Worm (Caenorhabditis elegans) whole organism, L4/young adult: Measurements from ENCODE around the gene abcf-1.
A peak's percentile ranks its signal among the peaks of the same experiment; 100 is the strongest.

Source experiments
- W03F9.2 ChIP-seq: fragments of 150-350 bp; optimal IDR thresholded peaks from 2 replicates; lab custom pipeline; 2014; ENCODE audit warnings: missing biosample characterization, missing genetic modification characterization
- dao-5 ChIP-seq: sonication (generic microtip); optimal IDR thresholded peaks from 2 replicates; lab custom pipeline; 2016; ENCODE audit warnings: missing genotype, missing genetic modification characterization, moderate library complexity, missing compliant biosample characterization
- him-1 ChIP-seq: sonication (generic microtip); optimal IDR thresholded peaks from 2 replicates; lab custom pipeline; 2016; ENCODE audit warnings: missing genotype, missing genetic modification reagents, missing genetic modification characterization, missing compliant biosample characterization

abcf-1 gene

DNA sequence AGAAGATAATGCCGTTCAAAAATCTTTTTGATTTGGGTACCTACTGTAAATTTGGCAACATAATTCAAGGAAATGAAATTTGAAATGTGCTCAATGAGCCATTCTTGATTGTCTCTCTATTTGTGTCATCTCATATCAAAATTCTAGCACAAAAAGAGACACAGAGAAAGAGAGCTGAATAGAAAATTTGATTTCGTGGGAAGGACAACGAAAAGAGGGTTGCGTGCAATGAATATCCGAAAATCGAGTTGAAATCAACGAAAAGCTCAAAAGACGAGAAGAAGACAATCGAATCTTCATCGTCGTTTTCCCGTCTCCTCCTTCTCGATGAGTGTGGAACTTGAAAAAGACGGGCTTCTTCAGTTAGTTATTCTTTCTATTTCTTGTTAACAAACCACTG is 15.3 kb downstream of the abcf-1 start, which contains the start of gene C15C8.5:
Gene C15C8.5 (plus strand): TSS at position 152 of the 400 bp plus-strand sequence.
- TF ChIP-seq him-1 (tag; lab: Kevin White, UChicago), result no peak
- TF ChIP-seq W03F9.2, result no peak
- no peak for TF ChIP-seq dao-5

DNA sequence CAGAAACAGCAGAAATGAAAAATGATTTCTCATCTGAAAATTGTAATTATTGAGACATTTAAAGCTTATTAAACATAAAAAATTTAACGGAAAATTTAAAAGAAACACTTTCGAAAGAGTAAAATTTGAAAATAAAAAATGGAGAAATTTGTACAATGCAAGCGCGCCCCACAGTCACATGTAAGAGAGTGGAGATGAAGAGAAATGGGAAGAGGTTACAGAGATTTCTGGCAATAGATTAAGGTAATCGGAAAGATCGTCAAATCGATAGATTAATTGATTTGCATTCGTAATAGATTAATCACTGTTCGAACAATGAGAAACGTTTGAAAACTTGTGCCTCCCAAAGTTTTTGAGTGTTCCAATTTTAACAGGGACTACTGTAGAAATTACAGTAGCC is 15.7 kb downstream of the abcf-1 start, which contains the start of gene C15C8.4:
Gene C15C8.4 (minus strand): TSS at position 33 of the 400 bp plus-strand sequence.
- TF ChIP-seq him-1 (tag; lab: Kevin White, UChicago) (no peak), W03F9.2 (no peak), dao-5 (no peak)

DNA sequence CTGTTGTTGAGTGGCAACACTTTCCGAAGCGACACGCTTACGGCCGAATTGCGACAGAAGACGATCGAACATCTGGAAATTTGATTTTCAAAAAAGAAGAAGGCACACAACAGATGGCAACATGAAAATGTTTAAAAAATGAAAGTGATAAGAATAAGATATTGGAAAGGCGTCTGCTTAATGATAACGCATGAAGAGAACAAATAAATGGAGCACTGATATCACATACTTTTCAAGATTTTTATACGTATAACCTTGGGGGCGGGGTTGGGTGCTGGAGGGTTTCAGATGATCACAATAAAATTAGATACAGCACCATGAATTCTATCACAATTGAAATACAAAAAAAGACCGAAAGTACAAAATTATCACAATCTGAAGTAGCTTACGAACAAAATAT is 18.2 kb downstream of the abcf-1 start, which contains the start of gene C15C8.7:
Gene C15C8.7 (minus strand): TSS at position 72 of the 400 bp plus-strand sequence.
- TF ChIP-seq dao-5 (no peak), him-1 (tag; lab: Kevin White, UChicago) (no peak), W03F9.2 (no peak)

DNA sequence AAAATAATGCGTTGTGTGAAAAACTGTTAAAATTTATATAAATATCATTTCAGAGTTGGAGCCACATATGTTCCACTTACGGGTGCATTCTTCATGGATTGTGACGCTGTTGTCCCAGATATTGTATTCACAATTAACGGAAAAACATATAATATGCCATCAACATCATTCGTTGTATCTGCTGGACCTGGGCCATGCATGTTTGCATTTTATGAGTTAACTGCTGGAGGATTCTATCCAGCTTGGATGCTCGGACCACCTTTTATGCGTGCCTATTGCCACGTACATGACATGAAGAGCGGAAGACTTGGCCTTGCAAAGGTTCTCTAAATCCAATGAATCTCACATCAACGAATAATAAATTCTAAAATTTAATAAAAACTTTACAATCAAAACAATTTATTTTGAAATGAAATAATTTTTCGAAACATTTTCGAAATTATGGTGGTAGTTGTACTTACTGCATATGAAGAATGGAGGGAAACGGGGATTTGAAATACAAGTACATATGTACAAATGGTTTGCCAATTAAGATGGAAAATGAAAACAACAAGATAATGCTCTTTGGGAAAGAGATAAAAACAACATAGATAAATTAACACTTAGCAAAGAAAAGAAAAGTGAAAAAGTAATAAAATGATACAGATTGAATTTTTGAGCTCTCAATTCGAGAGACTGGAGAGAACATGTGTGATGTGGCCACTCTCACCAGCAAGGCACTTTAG is 19.2 kb downstream of the abcf-1 start:
- TF ChIP-seq him-1 (tag; lab: Kevin White, UChicago) (no peak), W03F9.2 (no peak), dao-5 (no peak)

DNA sequence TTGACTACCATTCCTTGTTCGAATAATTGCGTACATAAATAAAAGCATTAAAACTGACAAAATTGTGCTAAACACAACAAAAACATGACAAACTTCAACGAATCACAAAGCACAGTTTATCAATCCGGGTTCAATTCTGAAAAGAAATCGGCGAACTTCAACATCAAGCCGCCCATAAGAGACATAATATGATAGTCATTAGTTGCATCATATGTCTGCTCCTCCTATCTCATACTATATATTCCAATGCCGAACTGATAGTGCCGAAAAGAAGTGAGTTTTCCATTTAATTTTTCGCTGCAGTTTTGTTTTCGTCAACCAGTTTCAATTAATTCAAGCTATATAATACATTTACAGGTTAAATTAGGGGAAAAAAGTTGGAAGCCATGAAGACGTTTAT is 21.5 kb downstream of the abcf-1 start, which contains the start of gene hrg-7:
Gene hrg-7 (plus strand): TSS at position 358 of the 400 bp plus-strand sequence.
- no peak for TF ChIP-seq dao-5
- TF ChIP-seq W03F9.2, result no peak

DNA sequence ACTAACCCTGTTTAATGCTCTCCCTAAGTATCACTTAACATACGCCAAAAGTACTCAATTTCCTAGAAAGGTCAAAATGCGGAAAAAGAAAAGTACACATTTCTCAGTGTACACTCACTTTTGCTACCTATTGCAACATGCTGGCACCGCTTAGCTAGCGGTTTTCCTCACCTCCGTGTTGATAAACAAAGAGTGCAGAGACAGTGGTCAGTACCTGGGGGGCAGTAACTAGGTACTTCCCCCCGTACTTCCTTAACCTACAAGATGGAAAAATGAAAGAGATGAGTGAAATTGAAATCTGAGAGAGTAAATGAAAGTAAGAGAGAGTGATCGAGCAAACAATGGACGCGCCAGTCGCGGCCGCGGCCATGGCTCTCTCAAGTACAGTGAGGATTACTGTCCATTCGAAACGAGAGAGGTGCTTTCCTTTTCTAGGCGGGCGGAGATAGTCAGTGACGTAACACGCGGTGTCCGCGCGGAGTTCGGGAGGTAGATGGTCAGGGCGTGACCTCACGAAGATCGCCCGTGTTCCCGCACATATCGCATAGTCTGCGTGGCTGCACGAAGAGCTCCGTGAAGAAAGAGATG is 26.9 kb downstream of the abcf-1 start, which contains the start of gene cky-1:
Gene cky-1 (plus strand): TSS at position 538 of the 588 bp plus-strand sequence.
- TF ChIP-seq W03F9.2, result no peak
- no peak for TF ChIP-seq him-1 (tag; lab: Kevin White, UChicago)
- TF ChIP-seq dao-5, result no peak

DNA sequence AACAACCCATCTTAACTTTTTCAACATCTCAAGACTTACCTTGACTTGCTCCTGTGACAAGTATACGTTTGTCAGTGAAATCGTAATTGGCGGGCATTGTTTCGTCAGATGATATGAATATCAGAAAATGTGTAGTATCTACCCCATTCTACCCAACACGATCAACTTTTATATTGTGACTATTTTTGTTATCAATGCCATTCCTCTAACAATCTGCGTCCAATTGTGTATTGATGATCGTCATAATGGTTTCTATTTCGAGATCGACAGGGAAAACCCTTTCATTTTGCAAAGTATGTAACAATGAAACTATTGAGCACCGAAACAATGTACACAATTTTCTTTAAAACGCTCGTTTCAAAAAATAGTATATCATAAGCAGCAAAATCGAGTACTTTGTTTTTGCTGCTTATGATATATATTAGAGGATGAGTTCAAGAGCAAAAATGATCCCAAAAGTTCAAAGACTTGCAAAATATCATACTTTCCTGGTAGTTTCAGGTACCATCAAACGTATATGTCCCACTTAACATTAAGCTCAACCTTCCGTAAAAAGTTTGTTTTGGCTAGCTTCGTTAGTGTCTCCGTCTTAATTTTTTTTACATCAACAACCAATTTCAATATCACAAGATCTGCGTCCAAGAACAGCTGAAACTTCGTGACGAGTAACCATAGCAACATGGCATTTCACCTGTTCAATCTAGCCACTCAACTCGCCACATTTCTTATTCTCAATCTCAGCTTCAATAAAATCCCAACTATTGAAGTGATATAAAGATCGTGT is 29.5 kb downstream of the abcf-1 start, which contains the start of the genes dhs-21 and xbx-9:
Gene dhs-21 (minus strand): TSS at position 181 of the 784 bp plus-strand sequence.
Gene xbx-9 (plus strand): TSS at position 734 of the 784 bp plus-strand sequence.
- TF ChIP-seq W03F9.2 (no peak), him-1 (tag; lab: Kevin White, UChicago) (no peak), dao-5 (no peak)

DNA sequence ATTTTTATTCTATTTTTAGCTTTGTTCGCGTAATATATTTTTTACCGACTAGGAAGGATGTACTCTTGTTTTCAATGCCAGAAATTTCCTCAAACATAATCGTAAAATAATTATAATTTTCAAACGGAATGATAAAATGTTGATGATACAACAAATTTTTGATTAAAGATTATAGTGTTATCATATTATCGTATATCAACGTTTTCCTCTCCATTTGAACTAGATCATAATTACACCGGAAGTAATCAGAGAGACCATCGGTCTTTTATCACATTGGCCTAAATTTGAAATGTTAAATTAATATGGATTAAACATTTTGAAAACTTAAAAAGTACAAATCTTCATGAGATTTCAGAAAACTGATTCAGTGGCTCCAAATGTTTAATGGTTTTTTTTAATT is 30.4 kb downstream of the abcf-1 start:
- TF ChIP-seq him-1 (tag; lab: Kevin White, UChicago), result no peak
- no peak for TF ChIP-seq dao-5
- TF ChIP-seq W03F9.2, result no peak

DNA sequence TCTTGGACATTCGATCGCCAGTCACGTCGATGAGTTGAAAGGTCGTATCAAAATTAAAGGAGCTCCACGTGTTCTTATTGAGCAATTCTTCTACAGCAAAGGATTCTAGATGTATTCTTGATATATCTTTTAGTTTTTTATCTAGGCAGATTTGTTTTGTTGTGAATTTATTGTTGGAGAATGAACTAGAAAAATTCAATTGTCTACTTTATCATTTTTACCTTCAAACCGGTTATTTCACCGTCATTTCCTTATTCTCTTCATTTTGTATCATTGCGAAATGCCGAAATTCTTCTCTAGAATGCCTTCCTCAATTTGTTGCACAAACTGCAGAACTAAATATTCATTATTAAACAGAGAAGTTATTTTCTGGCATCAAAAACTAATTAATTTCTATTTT is 34.0 kb downstream of the abcf-1 start, which contains the start of gene R11D1.10:
Gene R11D1.10 (plus strand): TSS at position 301 of the 400 bp plus-strand sequence.
- TF ChIP-seq him-1 (tag; lab: Kevin White, UChicago), result no peak

DNA sequence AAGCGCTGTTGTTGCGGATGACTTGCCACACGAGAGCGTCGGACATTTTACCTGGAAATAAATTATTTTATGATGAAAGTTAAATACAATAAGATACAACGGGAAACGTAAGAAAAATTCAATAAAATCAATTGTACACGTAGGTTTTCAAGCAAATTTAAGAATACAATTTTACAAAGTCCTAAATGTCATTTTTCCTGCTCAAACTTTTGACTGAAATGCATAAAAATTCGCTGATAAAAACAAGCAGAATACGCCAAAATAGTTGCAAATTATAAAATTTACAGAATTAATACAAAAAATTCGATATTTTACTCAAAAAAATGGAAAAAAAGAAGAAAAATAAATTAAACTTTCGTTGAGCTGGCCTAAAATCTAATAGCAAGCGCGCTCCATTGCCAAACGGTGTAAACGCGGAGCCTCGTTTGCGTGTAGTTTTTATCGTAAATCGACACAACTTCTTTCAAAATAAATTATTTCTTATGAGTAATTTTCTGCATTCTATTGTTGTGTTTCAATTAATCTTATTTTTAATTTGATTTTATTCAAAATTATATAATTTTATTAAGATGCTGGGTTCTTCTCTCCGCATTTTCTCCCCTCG is 35.0 kb downstream of the abcf-1 start, which contains the start of the genes rpl-28 and mrpl-49:
Gene rpl-28 (minus strand): TSS at position 51 of the 604 bp plus-strand sequence.
Gene mrpl-49 (plus strand): TSS at position 570 of the 604 bp plus-strand sequence.
- TF ChIP-seq him-1 (tag; lab: Kevin White, UChicago) (peak; percentile 15), W03F9.2 (peak; percentile 93), dao-5 (no peak)

DNA sequence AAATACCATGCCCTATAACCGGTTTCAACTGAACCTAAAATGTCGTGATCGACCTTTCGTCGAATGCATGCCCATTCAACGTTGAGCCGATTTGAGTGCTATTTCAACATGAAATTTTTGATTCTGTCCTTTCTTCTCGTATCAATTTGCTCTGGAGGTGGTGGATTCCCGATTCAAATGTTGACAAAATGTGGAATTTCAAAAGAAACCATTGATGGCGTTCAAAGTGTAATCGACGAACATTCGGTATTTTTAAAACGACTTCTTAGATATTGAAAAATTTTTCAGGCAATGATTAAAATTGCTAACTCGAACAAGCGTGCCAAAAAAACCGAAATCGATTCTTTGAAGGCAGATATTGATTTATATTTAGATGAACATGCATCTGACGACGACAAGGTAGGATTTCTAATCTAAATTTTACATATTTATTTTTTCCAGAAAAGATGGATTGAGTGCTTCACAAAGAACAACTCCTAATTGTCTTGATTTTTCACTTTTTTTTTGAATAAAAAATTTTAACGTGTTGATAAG is 36.0 kb downstream of the abcf-1 start, which contains the start of gene R11D1.13:
Gene R11D1.13 (plus strand): TSS at position 51 of the 534 bp plus-strand sequence.
- TF ChIP-seq dao-5, result no peak
- no peak for TF ChIP-seq him-1 (tag; lab: Kevin White, UChicago)
- no peak for TF ChIP-seq W03F9.2

DNA sequence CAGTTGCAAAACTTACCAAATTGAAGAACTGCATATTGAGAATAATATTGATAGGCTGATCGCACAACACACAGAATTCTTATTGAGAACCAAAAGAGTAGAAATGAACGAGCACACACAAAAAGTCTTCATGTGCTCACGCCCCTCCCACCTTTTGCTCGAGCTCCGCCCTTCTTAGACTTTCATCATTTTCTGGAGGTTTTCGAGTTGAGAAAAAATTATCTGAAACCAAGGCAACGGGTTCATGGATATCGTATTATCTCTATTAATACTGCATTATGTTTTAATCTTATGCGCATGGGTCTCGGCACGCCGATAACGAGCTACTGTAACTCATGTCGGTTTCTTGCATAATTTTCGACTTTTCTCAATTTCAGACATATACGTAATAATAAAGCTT is 37.3 kb downstream of the abcf-1 start, which contains the start of gene R11D1.12:
Gene R11D1.12 (minus strand): TSS at position 101 of the 400 bp plus-strand sequence.
- TF ChIP-seq dao-5 (no peak), W03F9.2 (no peak), him-1 (tag; lab: Kevin White, UChicago) (no peak)

DNA sequence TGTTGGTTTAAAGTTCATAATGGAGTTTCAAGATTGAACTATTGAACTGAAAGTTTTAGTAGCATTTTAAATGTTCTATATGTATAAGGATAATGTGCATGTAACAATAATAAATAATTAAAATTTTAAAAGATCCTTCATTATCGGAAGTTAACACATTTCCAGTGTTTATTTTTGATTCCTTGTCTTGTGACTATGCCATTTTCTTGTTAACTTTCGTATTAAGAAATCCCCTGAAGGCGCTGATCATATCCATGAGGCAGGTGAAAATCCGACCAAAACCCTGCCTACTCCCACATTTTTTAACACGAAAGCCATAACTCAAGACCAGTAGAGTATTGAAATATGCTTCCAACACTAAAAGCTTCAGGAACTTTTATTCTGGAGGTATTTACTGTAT is 43.5 kb downstream of the abcf-1 start, which contains the start of gene R11D1.7:
Gene R11D1.7 (plus strand): TSS at position 301 of the 400 bp plus-strand sequence.
- no peak for TF ChIP-seq him-1 (tag; lab: Kevin White, UChicago)
- no peak for TF ChIP-seq W03F9.2
- no peak for TF ChIP-seq dao-5
